Worm (Caenorhabditis elegans) whole organism, L3 larva: ENCODE data around the gene gcst-1.
A peak's percentile ranks its signal among the peaks of the same experiment; 100 is the strongest.

Experiments
- R02D3.7 ChIP-seq: fragments of 150-350 bp; optimal IDR thresholded peaks from 2 replicates; lab custom pipeline; 2014; ENCODE audit warnings: missing biosample characterization, missing genetic modification characterization
- ZK546.5 ChIP-seq: sonication (generic microtip); optimal IDR thresholded peaks from 2 replicates; lab custom pipeline; 2017; ENCODE audit warnings: missing biosample characterization, missing genetic modification characterization
- aly-2 ChIP-seq: fragments of 150-350 bp; optimal IDR thresholded peaks from 2 replicates; lab custom pipeline; 2014; ENCODE audit warnings: missing biosample characterization, missing genetic modification characterization
- ama-1 ChIP-seq: fragments of 150-350 bp; optimal IDR thresholded peaks from 2 replicates; lab custom pipeline; 2018
- ceh-16 ChIP-seq: sonication (generic microtip); optimal IDR thresholded peaks from 2 replicates; lab custom pipeline; 2017; ENCODE audit warnings: missing biosample characterization, missing genetic modification characterization
- ceh-28 ChIP-seq: fragments of 150-350 bp; optimal IDR thresholded peaks from 2 replicates; lab custom pipeline; 2014; ENCODE audit warnings: missing biosample characterization, missing genetic modification reagents, missing genetic modification characterization
- ceh-82 ChIP-seq: fragments of 150-350 bp; optimal IDR thresholded peaks from 2 replicates; lab custom pipeline; 2014; ENCODE audit warnings: missing biosample characterization, missing genetic modification characterization
- ceh-9 ChIP-seq: sonication (generic microtip); optimal IDR thresholded peaks from 2 replicates; lab custom pipeline; 2018; ENCODE audit warnings: missing biosample characterization, missing genetic modification characterization
- egl-5 ChIP-seq: fragments of 150-350 bp; optimal IDR thresholded peaks from 2 replicates; lab custom pipeline; 2017; ENCODE audit warnings: missing biosample characterization, missing genetic modification reagents, missing genetic modification characterization, inconsistent platforms
- elt-1 ChIP-seq: fragments of 150-350 bp; optimal IDR thresholded peaks from 2 replicates; lab custom pipeline; 2014; ENCODE audit warnings: missing biosample characterization, missing genetic modification characterization
- elt-2 ChIP-seq: sonication (generic microtip); optimal IDR thresholded peaks from 2 replicates; lab custom pipeline; 2016; ENCODE audit warnings: missing genetic modification reagents, mild to moderate bottlenecking, missing genetic modification characterization, missing compliant biosample characterization
- elt-3 ChIP-seq, 3 experiments: fragments of 150-350 bp in 1 of 3; sonication (generic microtip) in 2 of 3; optimal IDR thresholded peaks; 2 replicates in 2 of 3; 4 replicates in 1 of 3; lab custom pipeline; 2014 to 2017; ENCODE audit warnings: missing biosample characterization in 3 of 3, missing genetic modification characterization in 3 of 3
- fkh-10 ChIP-seq: sonication (generic microtip); optimal IDR thresholded peaks from 2 replicates; lab custom pipeline; 2017; ENCODE audit warnings: missing biosample characterization, missing genetic modification reagents, missing genetic modification characterization
- fkh-2 ChIP-seq: fragments of 150-350 bp; optimal IDR thresholded peaks from 2 replicates; lab custom pipeline; 2014; ENCODE audit warnings: missing biosample characterization, missing genetic modification reagents, missing genetic modification characterization
- fos-1 ChIP-seq: fragments of 150-350 bp; optimal IDR thresholded peaks from 2 replicates; lab custom pipeline; 2014; ENCODE audit warnings: missing biosample characterization, missing genetic modification characterization
- jun-1 ChIP-seq: fragments of 150-350 bp; optimal IDR thresholded peaks from 2 replicates; lab custom pipeline; 2014; ENCODE audit warnings: missing biosample characterization, missing genetic modification reagents, missing genetic modification characterization
- lin-15B ChIP-seq: fragments of 150-350 bp; optimal IDR thresholded peaks from 2 replicates; lab custom pipeline; 2014; ENCODE audit warnings: missing biosample characterization, missing genetic modification characterization
- lin-39 ChIP-seq: fragments of 150-350 bp; optimal IDR thresholded peaks from 2 replicates; lab custom pipeline; 2018; ENCODE audit warnings: missing biosample characterization, missing genetic modification reagents, missing genetic modification characterization
- lsy-12 ChIP-seq: sonication (generic microtip); optimal IDR thresholded peaks from 2 replicates; lab custom pipeline; 2016; ENCODE audit warnings: mild to moderate bottlenecking, missing genetic modification characterization, missing compliant biosample characterization
- mdl-1 ChIP-seq: fragments of 150-350 bp; optimal IDR thresholded peaks from 2 replicates; lab custom pipeline; 2014; ENCODE audit warnings: missing biosample characterization, missing genetic modification characterization
- mml-1 ChIP-seq: fragments of 150-350 bp; sonication (generic microtip); optimal IDR thresholded peaks from 3 replicates; lab custom pipeline; 2014; ENCODE audit warnings: missing biosample characterization, missing genetic modification characterization
- nfya-1 ChIP-seq: sonication (generic microtip); optimal IDR thresholded peaks from 2 replicates; lab custom pipeline; 2017; ENCODE audit warnings: missing genetic modification characterization, mild to moderate bottlenecking, missing compliant biosample characterization, antibody characterized with exemption, moderate library complexity; ENCODE audit not compliant: insufficient read depth
- nhr-11 ChIP-seq: fragments of 150-350 bp; optimal IDR thresholded peaks from 2 replicates; lab custom pipeline; 2014; ENCODE audit warnings: missing biosample characterization, missing genetic modification characterization
- nhr-12 ChIP-seq: fragments of 150-350 bp; optimal IDR thresholded peaks from 2 replicates; lab custom pipeline; 2014; ENCODE audit warnings: missing biosample characterization, missing genetic modification characterization
- nhr-23 ChIP-seq: fragments of 150-350 bp; optimal IDR thresholded peaks from 2 replicates; lab custom pipeline; 2014; ENCODE audit warnings: missing biosample characterization, missing genetic modification reagents, missing genetic modification characterization
- nhr-25 ChIP-seq: sonication (generic microtip); optimal IDR thresholded peaks from 2 replicates; lab custom pipeline; 2017; ENCODE audit warnings: missing biosample characterization, missing genetic modification characterization
- nhr-28 ChIP-seq: fragments of 150-350 bp; optimal IDR thresholded peaks from 2 replicates; lab custom pipeline; 2014; ENCODE audit warnings: missing biosample characterization, missing genetic modification characterization
- nhr-67 ChIP-seq: fragments of 150-350 bp; optimal IDR thresholded peaks from 2 replicates; lab custom pipeline; 2014; ENCODE audit warnings: missing biosample characterization, missing genetic modification characterization
- nhr-76 ChIP-seq: fragments of 150-350 bp; sonication (generic microtip); optimal IDR thresholded peaks from 5 replicates; lab custom pipeline; 2014; ENCODE audit warnings: missing biosample characterization, missing genetic modification characterization
- pha-4 ChIP-seq: fragments of 150-350 bp; optimal IDR thresholded peaks from 2 replicates; lab custom pipeline; 2014; ENCODE audit warnings: missing biosample characterization, missing genetic modification reagents, missing genetic modification characterization
- pqm-1 ChIP-seq: fragments of 150-350 bp; optimal IDR thresholded peaks from 2 replicates; lab custom pipeline; 2017; ENCODE audit warnings: missing biosample characterization, missing genetic modification characterization, inconsistent platforms
- sea-2 ChIP-seq: fragments of 150-350 bp; sonication (generic microtip); optimal IDR thresholded peaks from 4 replicates; lab custom pipeline; 2014; ENCODE audit warnings: missing biosample characterization, missing genetic modification reagents, missing genetic modification characterization
- skn-1 ChIP-seq: fragments of 150-350 bp; optimal IDR thresholded peaks from 2 replicates; lab custom pipeline; 2014; ENCODE audit warnings: missing biosample characterization, missing genetic modification characterization
- unc-39 ChIP-seq: sonication (generic microtip); optimal IDR thresholded peaks from 4 replicates; lab custom pipeline; 2017; ENCODE audit warnings: missing biosample characterization, missing genetic modification characterization
- unc-62 ChIP-seq: fragments of 150-350 bp; sonication (generic microtip); optimal IDR thresholded peaks from 4 replicates; lab custom pipeline; 2014; ENCODE audit warnings: missing biosample characterization, missing genetic modification reagents, missing genetic modification characterization
- ztf-11 ChIP-seq: fragments of 150-350 bp; optimal IDR thresholded peaks from 2 replicates; lab custom pipeline; 2014; ENCODE audit warnings: missing biosample characterization, missing genetic modification characterization
- ztf-4 ChIP-seq: fragments of 150-350 bp; optimal IDR thresholded peaks from 2 replicates; lab custom pipeline; 2014; ENCODE audit warnings: missing biosample characterization, missing genetic modification characterization

gcst-1 gene

DNA sequence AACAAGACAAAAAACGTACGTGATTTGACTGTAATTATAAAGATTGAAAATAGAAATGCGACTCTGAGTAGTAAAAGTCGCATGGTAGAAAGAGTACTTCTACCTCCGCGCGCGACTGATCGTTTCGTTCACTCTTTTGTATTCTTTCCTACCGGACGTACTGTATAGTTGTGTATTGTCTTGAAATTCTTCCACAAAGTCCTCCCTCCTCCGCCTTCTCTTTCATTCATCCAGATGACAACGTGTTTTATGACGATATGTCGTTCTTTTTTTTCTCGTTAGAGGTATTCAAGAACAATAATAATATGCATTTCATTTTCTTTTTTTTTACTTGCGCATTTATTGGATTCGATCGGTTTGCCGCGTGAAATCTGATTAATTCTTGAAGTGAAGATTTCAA is 13.7 kb downstream of the gcst-1 start, which contains the start of gene K09H11.4:
TSS of gene K09H11.4 (minus strand) at position 101 of the 400 bp plus-strand sequence.
- TF ChIP-seq elt-1 (tag; lab: Kevin White, UChicago) (no peak), skn-1 (tag; lab: Kevin White, UChicago) (no peak)
- TF ChIP-seq, all 47 proteins: peak for 0

ce11 chrV:5730783-5731182 is 18.1 kb downstream of the gcst-1 start, which contains the start of gene K09H11.15:
K09H11.15 (minus strand) TSS chrV:5730883.
- no peak for TF ChIP-seq fkh-2 (tag; lab: Kevin White, UChicago)
- no peak for TF ChIP-seq nhr-23 (tag; lab: Kevin White, UChicago)
- TF ChIP-seq ZK546.5 = no peak
- no peak for TF ChIP-seq nhr-11 (tag; lab: Kevin White, UChicago)
- no peak for TF ChIP-seq elt-3 (tag; optimal IDR thresholded peaks at IDR 0.05; lab: Kevin White, UChicago)
- TF ChIP-seq ceh-82 (tag; lab: Kevin White, UChicago) = no peak
- no peak for TF ChIP-seq R02D3.7 (tag; lab: Kevin White, UChicago)
- TF ChIP-seq ama-1 (lab: Kevin White, UChicago) = no peak
- no peak for TF ChIP-seq fos-1 (tag; lab: Kevin White, UChicago)
- TF ChIP-seq nhr-25 = no peak
- no peak for TF ChIP-seq sea-2 (GFP tag; lab: Kevin White, UChicago)
- TF ChIP-seq ceh-16 (tag; lab: Kevin White, UChicago) = no peak
- no peak for TF ChIP-seq ztf-11 (tag; lab: Kevin White, UChicago)
- no peak for TF ChIP-seq pha-4 (tag; lab: Kevin White, UChicago)
- no peak for TF ChIP-seq ceh-9 (tag; lab: Kevin White, UChicago)
- no peak for TF ChIP-seq nhr-67 (tag; lab: Kevin White, UChicago)
- no peak for TF ChIP-seq nhr-76 (tag; lab: Kevin White, UChicago)
- no peak for TF ChIP-seq lin-39 (tag; lab: Kevin White, UChicago)
- TF ChIP-seq ceh-28 (tag; lab: Kevin White, UChicago) = no peak

DNA sequence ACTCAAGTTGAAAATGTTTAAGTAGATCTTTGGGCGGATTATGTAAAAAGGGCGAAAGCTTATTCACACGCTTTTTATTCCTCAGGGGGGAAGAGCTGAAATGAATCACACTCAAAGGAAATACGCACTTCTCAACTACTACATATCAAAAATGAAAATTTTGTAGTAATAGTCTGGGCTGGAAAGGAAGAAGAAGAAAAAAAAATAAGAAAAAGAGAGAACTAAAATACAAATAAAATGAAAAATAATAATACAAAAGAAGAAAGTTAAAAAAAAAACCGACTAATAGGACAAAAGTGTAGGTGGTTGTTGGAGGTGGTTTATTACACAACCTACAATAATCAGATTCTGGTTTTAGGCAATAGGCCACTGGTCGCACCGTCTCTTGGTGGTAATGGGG is 23.3 kb downstream of the gcst-1 start, which contains the start of gene K09H11.6:
TSS of gene K09H11.6 (minus strand) at position 101 of the 400 bp plus-strand sequence.
- TF ChIP-seq ztf-11 (tag; lab: Kevin White, UChicago) (no peak), nfya-1 (tag; lab: Kevin White, UChicago) (peak; percentile 4), nhr-67 (tag; lab: Kevin White, UChicago) (no peak), ceh-82 (tag; lab: Kevin White, UChicago) (no peak), ZK546.5 (no peak), elt-1 (tag; lab: Kevin White, UChicago) (no peak), R02D3.7 (tag; lab: Kevin White, UChicago) (no peak)

DNA sequence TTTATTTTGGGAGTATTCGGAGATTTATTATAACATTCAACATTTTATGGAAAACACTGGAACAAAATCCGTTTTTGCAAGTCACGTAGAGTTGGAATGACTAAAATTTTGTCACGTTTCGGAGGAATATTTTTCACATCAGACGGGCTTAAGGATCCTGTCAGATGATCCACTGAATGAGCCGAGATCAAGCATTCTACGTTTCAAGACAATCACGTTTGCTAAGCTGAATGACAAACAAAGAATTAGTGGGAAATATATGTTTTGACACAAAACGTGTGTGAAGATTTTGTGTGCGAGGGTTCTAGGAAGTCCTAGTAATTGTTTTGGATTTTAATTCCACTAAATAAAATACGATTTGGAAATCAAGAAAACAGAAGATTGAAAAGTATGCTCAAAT is 26.7 kb downstream of the gcst-1 start:
- TF ChIP-seq ceh-82 (tag; lab: Kevin White, UChicago) = no peak
- no peak for TF ChIP-seq unc-62 (GFP tag; lab: Kevin White, UChicago)
- TF ChIP-seq mdl-1 = no peak
- no peak for TF ChIP-seq aly-2
- TF ChIP-seq mml-1 = no peak
- no peak for TF ChIP-seq skn-1 (tag; lab: Kevin White, UChicago)
- TF ChIP-seq lsy-12 (tag; lab: Kevin White, UChicago) = no peak
- no peak for TF ChIP-seq fkh-10 (GFP tag; lab: Kevin White, UChicago)
- TF ChIP-seq nhr-76 (tag; lab: Kevin White, UChicago) = no peak
- TF ChIP-seq nhr-28 (tag; lab: Kevin White, UChicago) = no peak
- no peak for TF ChIP-seq pqm-1
- no peak for TF ChIP-seq ztf-11 (tag; lab: Kevin White, UChicago)
- TF ChIP-seq nhr-23 (tag; lab: Kevin White, UChicago) = no peak
- TF ChIP-seq nhr-12 (tag; lab: Kevin White, UChicago) = no peak
- no peak for TF ChIP-seq fos-1 (tag; lab: Kevin White, UChicago)
- no peak for TF ChIP-seq unc-39 (tag; lab: Kevin White, UChicago)
- no peak for TF ChIP-seq pha-4 (tag; lab: Kevin White, UChicago)
- TF ChIP-seq ceh-9 (tag; lab: Kevin White, UChicago) = no peak
- TF ChIP-seq lin-39 (tag; lab: Kevin White, UChicago) = no peak

ce11 chrV:5741237-5741636 is 28.5 kb downstream of the gcst-1 start:
- TF ChIP-seq nhr-28 (tag; lab: Kevin White, UChicago) (no peak), fkh-2 (tag; lab: Kevin White, UChicago) (no peak), elt-2 (tag; lab: Kevin White, UChicago) (no peak), ama-1 (lab: Kevin White, UChicago) (no peak), ceh-16 (tag; lab: Kevin White, UChicago) (no peak), ceh-28 (tag; lab: Kevin White, UChicago) (no peak), egl-5 (tag; lab: Kevin White, UChicago) (no peak), sea-2 (GFP tag; lab: Kevin White, UChicago) (no peak), nhr-12 (tag; lab: Kevin White, UChicago) (no peak), ztf-4 (tag; lab: Kevin White, UChicago) (no peak), lin-15B (no peak), ztf-11 (tag; lab: Kevin White, UChicago) (no peak), ZK546.5 (no peak), jun-1 (tag; lab: Kevin White, UChicago) (no peak)
